Fruit fly (Drosophila melanogaster) whole organism: ENCODE data around the gene jp.

Source experiments
- CG8478 ChIP-seq: fragments of >200 bp; optimal IDR thresholded peaks from 2 replicates; lab custom pipeline; 2018; ENCODE audit warnings: inconsistent platforms
- Dll ChIP-seq: fragments of >200 bp; optimal IDR thresholded peaks from 2 replicates; lab custom pipeline; 2017
- EcR ChIP-seq, 2 experiments: fragments of >200 bp; optimal IDR thresholded peaks; 2 replicates each; lab custom pipeline; 2017; ENCODE audit warnings: missing biosample characterization in 2 of 2, missing genetic modification characterization in 2 of 2, missing genetic modification reagents in 2 of 2
- pan ChIP-seq: fragments of >200 bp; optimal IDR thresholded peaks from 2 replicates; lab custom pipeline; 2017
- psq ChIP-seq: fragments of >200 bp; optimal IDR thresholded peaks from 2 replicates; lab custom pipeline; 2017
- usp ChIP-seq: fragments of >200 bp; optimal IDR thresholded peaks from 2 replicates; lab custom pipeline; 2017; ENCODE audit warnings: missing biosample characterization, missing genetic modification characterization, mixed read lengths

- no peak for TF ChIP-seq usp (GFP tag; lab: Kevin White, UChicago)
- no peak for TF ChIP-seq pan (lab: Kevin White, UChicago)
- TF ChIP-seq CG8478 (lab: Kevin White, UChicago), result no peak
- TF ChIP-seq EcR (GFP tag; optimal IDR thresholded peaks at IDR 0.05; lab: Kevin White, UChicago), result no peak
- TF ChIP-seq Dll (lab: Kevin White, UChicago), result no peak
- TF ChIP-seq psq (lab: Kevin White, UChicago), result no peak
These were observed 31.8 kb upstream of the jp start for dm6 chr2L:9598390-9598789.
